Fruit fly (Drosophila melanogaster): ENCODE data around the gene dyl.

dyl gene

dm6 chr3L:4263502-4263901, 44.0 kb downstream of the dyl start, which contains the start of gene CG1273:
TSS of gene CG1273 (plus strand) at chr3L:4263719.
- no peak for TF ChIP-seq Eip93F (GFP tag; optimal IDR thresholded peaks at IDR 0.05)
- TF ChIP-seq esn (GFP tag; optimal IDR thresholded peaks at IDR 0.05) = peak; percentile 10

dm6 chr3L:4262384-4262783, 45.1 kb downstream of the dyl start, which contains the start of the genes CG11586 and VhaM9.7-a:
TSS of gene CG11586 (minus strand) at chr3L:4262470.
TSS of gene VhaM9.7-a (plus strand) at chr3L:4262705.
- TF ChIP-seq Sox102F (GFP tag; optimal IDR thresholded peaks at IDR 0.05) (no peak), fkh (GFP tag; optimal IDR thresholded peaks at IDR 0.05) (peak; percentile 58), Met (GFP tag; optimal IDR thresholded peaks at IDR 0.05) (no peak), Eip78C (GFP tag) (peak; percentile 81), pdm3 (GFP tag; optimal IDR thresholded peaks at IDR 0.05) (peak; percentile 14), Hr4 (GFP tag; optimal IDR thresholded peaks at IDR 0.05) (peak; percentile 10), fd85E (GFP tag; optimal IDR thresholded peaks at IDR 0.05) (no peak), esn (GFP tag; optimal IDR thresholded peaks at IDR 0.05) (peak; percentile 48), CG31627 (GFP tag; optimal IDR thresholded peaks at IDR 0.05) (peak; percentile 12), Gug (GFP tag; IDR thresholded peaks at IDR 0.05) (no peak), lz (GFP tag; optimal IDR thresholded peaks at IDR 0.05) (peak; percentile 9), achi (GFP tag; optimal IDR thresholded peaks at IDR 0.05) (peak; percentile 20), acj6 (GFP tag; optimal IDR thresholded peaks at IDR 0.05) (peak; percentile 27), CG10631 (GFP tag; optimal IDR thresholded peaks at IDR 0.05) (no peak), Hr39 (GFP tag; optimal IDR thresholded peaks at IDR 0.05) (peak; percentile 5)

dm6 chr3L:4261177-4261576, 46.3 kb downstream of the dyl start:
- TF ChIP-seq CG8319 (GFP tag; optimal IDR thresholded peaks at IDR 0.05) = no peak
- TF ChIP-seq CG6276 (GFP tag; optimal IDR thresholded peaks at IDR 0.05) = no peak
- no peak for TF ChIP-seq spab (GFP tag; optimal IDR thresholded peaks at IDR 0.05)
- TF ChIP-seq Gug (GFP tag; IDR thresholded peaks at IDR 0.05) = no peak
- no peak for TF ChIP-seq Sox14 (GFP tag; optimal IDR thresholded peaks at IDR 0.05)
- TF ChIP-seq salr (GFP tag; optimal IDR thresholded peaks at IDR 0.05) = no peak
- TF ChIP-seq esn (GFP tag; optimal IDR thresholded peaks at IDR 0.05) = no peak
- TF ChIP-seq CG6163 (GFP tag; IDR thresholded peaks at IDR 0.05) = no peak
- TF ChIP-seq CG34406 (GFP tag; optimal IDR thresholded peaks at IDR 0.05) = no peak
- TF ChIP-seq CG6808 (GFP tag; optimal IDR thresholded peaks at IDR 0.05) = no peak
- TF ChIP-seq Sox15 (GFP tag; optimal IDR thresholded peaks at IDR 0.05) = no peak
- no peak for TF ChIP-seq vri (GFP tag; optimal IDR thresholded peaks at IDR 0.05)
- TF ChIP-seq CG10631 (GFP tag; optimal IDR thresholded peaks at IDR 0.05) = no peak
- TF ChIP-seq fd59A (GFP tag; optimal IDR thresholded peaks at IDR 0.05) = no peak
- no peak for TF ChIP-seq Eip75B (GFP tag; optimal IDR thresholded peaks at IDR 0.05)

dm6 chr3L:4259102-4259558, 48.4 kb downstream of the dyl start, which contains the start of the genes CG15011 and CG1309:
TSS of gene CG15011 (minus strand) at chr3L:4259152.
TSS of gene CG1309 (plus strand) at chr3L:4259430.
- TF ChIP-seq CG31627 (GFP tag; optimal IDR thresholded peaks at IDR 0.05) (peak; percentile 89), CG3032 (tag; optimal IDR thresholded peaks at IDR 0.05) (peak; percentile 85), cyc (GFP tag; optimal IDR thresholded peaks at IDR 0.05) (peak; percentile 86), Gug (GFP tag; IDR thresholded peaks at IDR 0.05) (peak; percentile 58; the same call in 1 of the 2 replicates), Blimp-1 (GFP tag; optimal IDR thresholded peaks at IDR 0.05) (peak; percentile 32), vri (GFP tag; optimal IDR thresholded peaks at IDR 0.05) (no peak), CG3919 (GFP tag; optimal IDR thresholded peaks at IDR 0.05) (peak; percentile 83), lz (GFP tag; optimal IDR thresholded peaks at IDR 0.05) (peak; percentile 85), OdsH (GFP tag; optimal IDR thresholded peaks at IDR 0.05) (peak; percentile 83), CG34406 (GFP tag; optimal IDR thresholded peaks at IDR 0.05) (peak; percentile 76), esn (GFP tag; optimal IDR thresholded peaks at IDR 0.05) (peak; percentile 89), achi (GFP tag; optimal IDR thresholded peaks at IDR 0.05) (peak; percentile 82), CG6276 (GFP tag; optimal IDR thresholded peaks at IDR 0.05) (no peak), Sox102F (GFP tag; optimal IDR thresholded peaks at IDR 0.05) (no peak), CG6854 (GFP tag; optimal IDR thresholded peaks at IDR 0.05) (peak; percentile 1), Sox14 (GFP tag; optimal IDR thresholded peaks at IDR 0.05) (peak; percentile 86), spab (GFP tag; optimal IDR thresholded peaks at IDR 0.05) (no peak), CG10631 (GFP tag; optimal IDR thresholded peaks at IDR 0.05) (peak; percentile 87), CG8119 (GFP tag; IDR thresholded peaks at IDR 0.05) (peak; percentile 33; the same call in 1 of the 3 replicates), svp (GFP tag) (peak; percentile 99), CG9139 (GFP tag; optimal IDR thresholded peaks at IDR 0.05) (no peak), CG6808 (GFP tag; optimal IDR thresholded peaks at IDR 0.05) (peak; percentile 66), CG11902 (GFP tag; optimal IDR thresholded peaks at IDR 0.05) (peak; percentile 68), Lpt (GFP tag; optimal IDR thresholded peaks at IDR 0.05) (peak; percentile 65), Hr4 (GFP tag; optimal IDR thresholded peaks at IDR 0.05) (peak; percentile 84), dac (GFP tag; optimal IDR thresholded peaks at IDR 0.05) (peak; percentile 61), fkh (GFP tag; optimal IDR thresholded peaks at IDR 0.05) (peak; percentile 69), CG32006 (GFP tag; optimal IDR thresholded peaks at IDR 0.05) (peak; percentile 75), dsx (GFP tag; optimal IDR thresholded peaks at IDR 0.05; ENCODE audit: poor library complexity, severe bottlenecking) (peak; percentile 86), Ets21C (GFP tag; optimal IDR thresholded peaks at IDR 0.05) (peak; percentile 83)

All from whole organism, prepupa.